Worm (Caenorhabditis elegans): ENCODE measurements around the gene C16A11.2.
A peak's percentile ranks its signal among the peaks of the same experiment; 100 is the strongest.

The C16A11.2 gene

ce11 chrII:4238963-4239362, 960 bp downstream of the C16A11.2 start:
- TF ChIP-seq dpl-1 (GFP tag; optimal IDR thresholded peaks at IDR 0.05) (no peak), mel-28 (tag; optimal IDR thresholded peaks at IDR 0.05; ENCODE audit: borderline replicate concordance) (no peak), lir-1 (GFP tag; conservative IDR thresholded peaks at IDR 0.05) (no peak), ets-4 (GFP tag; optimal IDR thresholded peaks at IDR 0.05) (no peak), efl-1 (GFP tag; optimal IDR thresholded peaks at IDR 0.05) (no peak), madf-10 (tag; optimal IDR thresholded peaks at IDR 0.05) (no peak), hlh-12 (tag; optimal IDR thresholded peaks at IDR 0.05) (no peak), pbrm-1 (GFP tag; IDR thresholded peaks at IDR 0.05) (no peak), aptf-3 (GFP tag; IDR thresholded peaks at IDR 0.05) (no peak), nfya-2 (GFP tag; IDR thresholded peaks at IDR 0.05) (no peak), hrde-1 (tag; optimal IDR thresholded peaks at IDR 0.05; ENCODE audit: borderline replicate concordance) (no peak), F52B5.7 (tag; optimal IDR thresholded peaks at IDR 0.05) (no peak), snpc-1.1 (tag; optimal IDR thresholded peaks at IDR 0.05; ENCODE audit: insufficient read depth) (no peak), akir-1 (GFP tag; optimal IDR thresholded peaks at IDR 0.05) (no peak), unc-62 (GFP tag; optimal IDR thresholded peaks at IDR 0.05) (no peak), ZK185.1 (tag; optimal IDR thresholded peaks at IDR 0.05; ENCODE audit: poor library complexity, severe bottlenecking) (no peak), F33H1.4 (GFP tag; IDR thresholded peaks at IDR 0.05) (no peak), zfh-2 (GFP tag; conservative IDR thresholded peaks at IDR 0.05) (no peak), tlf-1 (GFP tag; optimal IDR thresholded peaks at IDR 0.05) (no peak), Y95B8A.8 (GFP tag; IDR thresholded peaks at IDR 0.05) (no peak)

DNA sequence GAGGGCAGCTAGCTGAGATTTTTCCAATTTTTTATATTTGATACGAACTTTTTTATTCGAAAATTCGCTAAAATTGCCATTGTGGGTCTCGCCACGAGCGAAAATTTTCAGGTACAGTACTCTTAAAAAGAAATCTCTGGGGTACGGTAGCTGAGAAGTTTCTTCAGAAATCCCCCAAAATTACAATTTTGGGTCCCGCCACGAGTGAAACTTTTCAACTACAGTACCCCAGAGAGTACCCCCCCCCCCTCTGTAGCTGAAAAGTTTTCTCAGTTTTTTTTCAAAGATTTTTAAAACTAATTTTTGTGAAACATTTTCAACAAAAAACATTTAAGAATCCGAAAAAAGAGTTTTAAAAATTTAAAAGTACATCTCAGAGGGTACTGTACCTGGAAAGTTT, 7.0 kb downstream of the C16A11.2 start:
- TF ChIP-seq lsl-1 (GFP tag; optimal IDR thresholded peaks at IDR 0.05) (peak; percentile 79), madf-6 (GFP tag; IDR thresholded peaks at IDR 0.05) (peak; percentile 57), xnd-1 (tag; optimal IDR thresholded peaks at IDR 0.05) (peak; percentile 27), akir-1 (GFP tag; optimal IDR thresholded peaks at IDR 0.05) (no peak)

- TF ChIP-seq Y79H2A.3 (GFP tag; conservative IDR thresholded peaks at IDR 0.05) = no peak
- TF ChIP-seq lsl-1 (GFP tag; optimal IDR thresholded peaks at IDR 0.05) = no peak
- no peak for TF ChIP-seq ceh-58 (GFP tag; IDR thresholded peaks at IDR 0.05)
- no peak for TF ChIP-seq dox-1 (GFP tag; IDR thresholded peaks at IDR 0.05)
- TF ChIP-seq D2030.7 (GFP tag; IDR thresholded peaks at IDR 0.05) = no peak
Measured at ce11 chrII:4246897-4247296, 8.9 kb downstream of the C16A11.2 start, which contains the start of gene gpa-11. Gene gpa-11, plus strand, starts transcription at chrII:4247197.

DNA sequence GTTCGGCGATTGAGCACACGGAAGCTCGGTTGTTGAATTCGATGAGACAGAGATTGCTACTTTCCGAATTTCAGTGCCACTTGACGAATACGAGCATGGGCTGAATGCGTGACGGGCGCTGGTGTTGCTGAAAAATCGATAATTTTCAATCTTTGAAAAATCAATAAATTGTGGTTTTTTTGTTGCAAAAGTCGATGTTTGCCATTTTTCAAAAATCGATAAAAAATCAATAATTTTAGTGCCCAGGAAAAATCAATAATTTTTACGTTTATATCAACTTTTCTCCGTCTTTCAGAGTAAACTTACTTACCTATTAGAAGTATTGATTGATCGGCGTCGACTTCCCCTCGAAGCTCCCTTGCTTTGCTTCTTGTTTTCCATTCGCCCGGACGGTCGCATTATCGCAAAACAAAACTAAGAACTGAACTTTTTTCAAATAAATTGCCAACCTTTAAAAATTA, 18.6 kb downstream of the C16A11.2 start, which contains the start of gene C16A11.7:
TSS of gene C16A11.7 (minus strand) at position 411 of the 461 bp plus-strand sequence.
- TF ChIP-seq ztf-6 (GFP tag; IDR thresholded peaks at IDR 0.05) (no peak), rec-8 (tag; optimal IDR thresholded peaks at IDR 0.05) (no peak), attf-5 (GFP tag; optimal IDR thresholded peaks at IDR 0.05) (no peak), lsl-1 (GFP tag; optimal IDR thresholded peaks at IDR 0.05) (no peak), F57C9.4 (tag; optimal IDR thresholded peaks at IDR 0.05) (no peak), Y79H2A.3 (GFP tag; conservative IDR thresholded peaks at IDR 0.05) (no peak), B0019.2 (GFP tag; conservative IDR thresholded peaks at IDR 0.05) (no peak), mxl-1 (tag; optimal IDR thresholded peaks at IDR 0.05) (no peak), lin-54 (GFP tag; optimal IDR thresholded peaks at IDR 0.05) (no peak), K11D2.4 (GFP tag; IDR thresholded peaks at IDR 0.05) (no peak), Y67H2A.10 (GFP tag; conservative IDR thresholded peaks at IDR 0.05) (no peak), ceh-40 (GFP tag; IDR thresholded peaks at IDR 0.05) (no peak), F39B2.1 (GFP tag; IDR thresholded peaks at IDR 0.05) (no peak), sea-2 (GFP tag; IDR thresholded peaks at IDR 0.05) (no peak), mcd-1 (GFP tag; IDR thresholded peaks at IDR 0.05) (no peak), Y53F4B.3 (GFP tag; IDR thresholded peaks at IDR 0.05) (no peak), nhr-80 (tag; optimal IDR thresholded peaks at IDR 0.05) (no peak), lin-40 (tag; optimal IDR thresholded peaks at IDR 0.05) (no peak), akir-1 (GFP tag; optimal IDR thresholded peaks at IDR 0.05) (no peak)

Measured in whole organism, young adult.